Worm (Caenorhabditis elegans): ENCODE data around the gene F09E5.12.

Gene F09E5.12

DNA sequence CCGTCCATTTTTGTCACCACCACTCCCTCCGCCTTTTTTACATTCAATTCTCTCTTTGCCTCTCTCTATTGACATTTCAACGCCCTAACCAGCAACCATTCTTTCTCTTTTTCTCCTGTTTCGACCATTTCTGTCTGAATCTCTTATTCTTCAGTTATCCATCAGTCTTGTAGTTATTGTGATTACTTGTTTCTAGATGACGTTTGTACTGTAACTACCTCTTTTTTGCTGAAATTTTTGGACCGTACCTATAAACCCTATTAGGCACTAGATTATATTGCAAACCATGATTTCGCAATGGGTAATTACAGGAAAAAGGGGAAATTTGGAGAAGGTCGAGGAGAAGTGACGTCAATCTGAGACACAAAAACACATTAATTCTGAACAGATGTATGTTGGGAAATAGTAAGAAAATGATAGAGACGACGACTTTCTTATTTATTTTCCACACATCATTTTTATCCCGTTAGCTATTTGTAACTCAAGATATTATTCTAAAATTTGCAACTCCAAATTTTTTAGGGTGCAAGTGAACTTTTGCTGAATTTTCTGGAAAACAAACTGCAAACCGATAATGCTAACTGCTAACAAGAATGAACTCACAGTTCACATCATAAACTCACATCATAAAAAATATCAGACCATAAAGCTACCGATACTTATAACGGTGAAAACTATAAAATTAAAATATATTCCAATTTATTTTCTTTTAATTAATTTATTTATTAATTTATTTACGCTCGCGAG is 50.2 kb downstream of the F09E5.12 start:
- TF ChIP-seq klf-2 (GFP tag; conservative IDR thresholded peaks at IDR 0.05) (no peak), med-1 (GFP tag; optimal IDR thresholded peaks at IDR 0.05; ENCODE audit: insufficient read depth) (no peak), ztf-29 (GFP tag; IDR thresholded peaks at IDR 0.05) (no peak), tab-1 (GFP tag; IDR thresholded peaks at IDR 0.05) (no peak), T22C8.4 (GFP tag; IDR thresholded peaks at IDR 0.05) (no peak), flt-1 (GFP tag; IDR thresholded peaks at IDR 0.05) (no peak), ref-1 (GFP tag; conservative IDR thresholded peaks at IDR 0.05) (no peak), cog-1 (tag; optimal IDR thresholded peaks at IDR 0.05) (no peak), ztf-23 (GFP tag; IDR thresholded peaks at IDR 0.05) (no peak)
